Worm (Caenorhabditis elegans) whole organism, L4 larva: ENCODE measurements around the gene hda-1.

Experiments
- F26F4.8 ChIP-seq: fragments of 200-800 bp; sonication (Bioruptor generic); conservative IDR thresholded peaks from 2 replicates; pipeline ENCODE4 v1.3.6; 2022; ENCODE audit warnings: missing genetic modification characterization, missing compliant biosample characterization
- F44E2.7 ChIP-seq: fragments of 200-800 bp; sonication (Bioruptor generic); IDR thresholded peaks from 2 replicates; pipeline ENCODE4 v2.1.2; 2022; ENCODE audit warnings: missing genetic modification characterization, missing compliant biosample characterization
- Y48G9A.11 ChIP-seq: fragments of 200-800 bp; sonication (Bioruptor generic); IDR thresholded peaks from 2 replicates; pipeline ENCODE4 v1.3.6; 2022; ENCODE audit warnings: missing genetic modification reagents, missing genetic modification characterization, missing compliant biosample characterization
- Y5F2A.4 ChIP-seq: fragments of 200-800 bp; sonication (Bioruptor generic); optimal IDR thresholded peaks from 2 replicates; lab custom pipeline; 2018; ENCODE audit warnings: mild to moderate bottlenecking, missing genetic modification characterization, missing compliant biosample characterization
- Y75B8A.6 ChIP-seq: fragments of 200-800 bp; sonication (Bioruptor generic); IDR thresholded peaks from 2 replicates; pipeline ENCODE4 v1.3.6; 2022; ENCODE audit warnings: missing genetic modification reagents, missing genetic modification characterization, missing compliant biosample characterization
- aha-1 ChIP-seq: fragments of 150-350 bp; peaks from one replicate; lab custom pipeline; 2014; ENCODE audit warnings: missing biosample characterization, missing genetic modification characterization
- aly-2 ChIP-seq: sonication (generic microtip); optimal IDR thresholded peaks from 2 replicates; lab custom pipeline; 2018; ENCODE audit warnings: missing biosample characterization, missing genetic modification characterization
- ceh-20 ChIP-seq: fragments of 200-800 bp; sonication (Bioruptor generic); IDR thresholded peaks from 2 replicates; pipeline ENCODE4 v1.3.6; 2022; ENCODE audit warnings: missing genetic modification reagents, missing genetic modification characterization, missing compliant biosample characterization
- ceh-44 ChIP-seq: fragments of 200-800 bp; sonication (Bioruptor generic); IDR thresholded peaks from 2 replicates; pipeline ENCODE4 v1.3.6; 2022; ENCODE audit warnings: missing genetic modification reagents, missing genetic modification characterization, missing compliant biosample characterization
- ceh-62 ChIP-seq: sonication (generic microtip); optimal IDR thresholded peaks from 2 replicates; lab custom pipeline; 2017; ENCODE audit warnings: missing biosample characterization, missing genetic modification characterization
- daf-12 ChIP-seq: fragments of 150-350 bp; optimal IDR thresholded peaks from 2 replicates; lab custom pipeline; 2014; ENCODE audit warnings: missing biosample characterization, missing genetic modification reagents, missing genetic modification characterization
- daf-16 ChIP-seq, 3 experiments: sonication (generic microtip); optimal IDR thresholded peaks; 2 replicates each; lab custom pipeline; 2016 to 2017; ENCODE audit warnings: missing genetic modification characterization in 3 of 3, missing genetic modification reagents in 3 of 3, mild to moderate bottlenecking in 2 of 3, missing compliant biosample characterization in 2 of 3, missing biosample characterization in 1 of 3, moderate library complexity in 1 of 3
- daf-19 ChIP-seq: fragments of 200-800 bp; sonication (Bioruptor generic); conservative IDR thresholded peaks from 2 replicates; pipeline ENCODE4 v1.3.6; 2022; ENCODE audit warnings: missing genetic modification characterization, missing compliant biosample characterization
- dmd-8 ChIP-seq: fragments of 200-800 bp; sonication (Bioruptor generic); IDR thresholded peaks from 2 replicates; pipeline ENCODE4 v1.3.6; 2022; ENCODE audit warnings: missing genetic modification characterization, missing compliant biosample characterization
- duxl-1 ChIP-seq: sonication (generic microtip); optimal IDR thresholded peaks from 2 replicates; lab custom pipeline; 2016; ENCODE audit warnings: mild to moderate bottlenecking, missing genetic modification characterization, moderate library complexity, missing compliant biosample characterization; ENCODE audit not compliant: poor library complexity
- egl-27 ChIP-seq: sonication (generic microtip); optimal IDR thresholded peaks from 3 replicates; lab custom pipeline; 2017; ENCODE audit warnings: missing biosample characterization, missing genetic modification reagents, missing genetic modification characterization
- gei-8 ChIP-seq: fragments of 200-800 bp; sonication (Bioruptor generic); optimal IDR thresholded peaks from 2 replicates; lab custom pipeline; 2018; ENCODE audit warnings: mild to moderate bottlenecking, missing genetic modification characterization, missing compliant biosample characterization
- hlh-30 ChIP-seq: sonication (generic microtip); optimal IDR thresholded peaks from 2 replicates; lab custom pipeline; 2017; ENCODE audit warnings: antibody characterized with exemption, mild to moderate bottlenecking, missing genetic modification characterization, missing compliant biosample characterization; ENCODE audit not compliant: insufficient read depth
- lin-15B ChIP-seq: fragments of 150-350 bp; sonication (generic microtip); optimal IDR thresholded peaks from 3 replicates; lab custom pipeline; 2014; ENCODE audit warnings: missing biosample characterization, missing genetic modification characterization
- lin-29 ChIP-seq: fragments of 200-800 bp; sonication (Bioruptor generic); IDR thresholded peaks from 2 replicates; pipeline ENCODE4 v1.3.6; 2022; ENCODE audit warnings: missing genetic modification reagents, missing genetic modification characterization, missing compliant biosample characterization
- madf-9 ChIP-seq: fragments of 200-800 bp; sonication (Bioruptor generic); conservative IDR thresholded peaks from 2 replicates; pipeline ENCODE4 v1.3.6; 2022; ENCODE audit warnings: missing genetic modification reagents, missing genetic modification characterization, missing compliant biosample characterization
- mdl-1 ChIP-seq, 2 experiments: fragments of 150-350 bp in 1 of 2; sonication (generic microtip) in 1 of 2; optimal IDR thresholded peaks; 2 replicates each; lab custom pipeline; 2014 to 2017; ENCODE audit warnings: missing biosample characterization in 2 of 2, missing genetic modification characterization in 2 of 2
- mep-1 ChIP-seq: fragments of 150-350 bp; sonication (generic microtip); optimal IDR thresholded peaks from 3 replicates; lab custom pipeline; 2014; ENCODE audit warnings: missing biosample characterization, missing genetic modification characterization
- nhr-237 ChIP-seq: sonication (generic microtip); optimal IDR thresholded peaks from 2 replicates; lab custom pipeline; 2017; ENCODE audit warnings: missing biosample characterization, missing genetic modification characterization
- nhr-25 ChIP-seq: sonication (generic microtip); optimal IDR thresholded peaks from 2 replicates; lab custom pipeline; 2017; ENCODE audit warnings: missing genetic modification characterization, mild to moderate bottlenecking, missing compliant biosample characterization, antibody characterized with exemption, moderate library complexity, borderline replicate concordance; ENCODE audit not compliant: insufficient read depth
- nhr-41 ChIP-seq: fragments of 200-800 bp; sonication (Bioruptor generic); IDR thresholded peaks from 2 replicates; pipeline ENCODE4 v1.3.6; 2022; ENCODE audit warnings: missing genetic modification reagents, missing genetic modification characterization, missing compliant biosample characterization
- nhr-42 ChIP-seq: fragments of 200-800 bp; sonication (Bioruptor generic); IDR thresholded peaks from 2 replicates; pipeline ENCODE4 v1.3.6; 2022; ENCODE audit warnings: missing genetic modification characterization, missing compliant biosample characterization
- nhr-77 ChIP-seq: fragments of 150-350 bp; optimal IDR thresholded peaks from 2 replicates; lab custom pipeline; 2014; ENCODE audit warnings: missing biosample characterization, missing genetic modification characterization
- pha-4 ChIP-seq, 2 experiments: fragments of 150-350 bp in 1 of 2; fragments of 200-800 bp in 1 of 2; sonication (Bioruptor generic) in 1 of 2; IDR thresholded peaks in 1 of 2; optimal IDR thresholded peaks in 1 of 2; 2 replicates each; pipeline versions ENCODE4 v1.3.6 to Lab custom; 2014 to 2022; ENCODE audit warnings: missing genetic modification characterization in 2 of 2, missing genetic modification reagents in 2 of 2, missing biosample characterization in 1 of 2, missing compliant biosample characterization in 1 of 2
- rbr-2 ChIP-seq: sonication (generic microtip); optimal IDR thresholded peaks from 2 replicates; lab custom pipeline; 2016; ENCODE audit warnings: missing genotype, missing genetic modification characterization, missing compliant biosample characterization
- set-16 ChIP-seq: fragments of 200-800 bp; sonication (Bioruptor generic); IDR thresholded peaks from 2 replicates; pipeline ENCODE4 v1.3.6; 2022; ENCODE audit warnings: missing genetic modification reagents, missing genetic modification characterization, missing compliant biosample characterization
- tag-97 ChIP-seq: fragments of 200-800 bp; sonication (Bioruptor generic); IDR thresholded peaks from 2 replicates; pipeline ENCODE4 v1.3.6; 2022; ENCODE audit warnings: missing genetic modification characterization, missing compliant biosample characterization
- unc-62 ChIP-seq, 3 experiments: fragments of 150-350 bp in 1 of 3; sonication (generic microtip); optimal IDR thresholded peaks in 2 of 3; peaks in 1 of 3; 1 replicate in 1 of 3; 2 replicates in 2 of 3; lab custom pipeline; 2014 to 2017; ENCODE audit warnings: missing biosample characterization in 3 of 3, missing genetic modification characterization in 3 of 3, missing genetic modification reagents in 3 of 3, missing genotype in 1 of 3
- zfp-2 ChIP-seq: sonication (generic microtip); optimal IDR thresholded peaks from 2 replicates; lab custom pipeline; 2016; ENCODE audit warnings: mild to moderate bottlenecking, missing genetic modification characterization, missing compliant biosample characterization
- zip-2 ChIP-seq: fragments of 150-350 bp; optimal IDR thresholded peaks from 2 replicates; lab custom pipeline; 2014; ENCODE audit warnings: missing biosample characterization, missing genetic modification characterization

hda-1 gene

ce11 chrV:14558757-14559156 is 33.6 kb downstream of the hda-1 start, which contains the start of gene C53A5.9:
C53A5.9 (minus strand) TSS chrV:14558857.
- TF ChIP-seq mep-1 (tag; lab: Kevin White, UChicago) (no peak), nhr-42 (GFP tag; lab: Robert Waterston, UW) (no peak), zfp-2 (tag; lab: Kevin White, UChicago) (no peak), F26F4.8 (no peak), mdl-1 (tag; optimal IDR thresholded peaks at IDR 0.05; lab: Kevin White, UChicago) (no peak), aly-2 (no peak), nhr-41 (GFP tag; lab: Robert Waterston, UW) (no peak), unc-62 (GFP tag; optimal IDR thresholded peaks at IDR 0.05 in 1 of 2; lab: Kevin White, UChicago) (no peak), unc-62 (tag; optimal IDR thresholded peaks at IDR 0.05; lab: Kevin White, UChicago) (no peak)

- TF ChIP-seq dmd-8 (no peak), set-16 (GFP tag; lab: Robert Waterston, UW) (no peak), Y48G9A.11 (GFP tag; lab: Robert Waterston, UW) (no peak), Y75B8A.6 (no peak)
Observed at ce11 chrV:14559312-14559711, 34.1 kb downstream of the hda-1 start, which contains the start of gene srt-32. srt-32 (plus strand) TSS chrV:14559612.

ce11 chrV:14562589-14562988 is 37.4 kb downstream of the hda-1 start, which contains the start of gene C53A5.11:
C53A5.11 (plus strand) TSS chrV:14562889.
- TF ChIP-seq nhr-77 (tag; lab: Kevin White, UChicago), result no peak
- no peak for TF ChIP-seq nhr-25 (tag; lab: Kevin White, UChicago)
- no peak for TF ChIP-seq pha-4 (GFP tag; IDR thresholded peaks at IDR 0.05; lab: Robert Waterston, UW)
- no peak for TF ChIP-seq pha-4 (tag; optimal IDR thresholded peaks at IDR 0.05; lab: Kevin White, UChicago)
- TF ChIP-seq zip-2 (tag; lab: Kevin White, UChicago), result no peak
- no peak for TF ChIP-seq madf-9
- no peak for TF ChIP-seq tag-97 (GFP tag; lab: Robert Waterston, UW)
- TF ChIP-seq gei-8 (GFP tag; lab: Kevin White, UChicago), result no peak
- no peak for TF ChIP-seq ceh-62 (tag; lab: Kevin White, UChicago)
- TF ChIP-seq mep-1 (tag; lab: Kevin White, UChicago), result no peak
- no peak for TF ChIP-seq Y5F2A.4 (GFP tag; lab: Kevin White, UChicago)
- TF ChIP-seq nhr-237 (tag; lab: Kevin White, UChicago), result no peak
- TF ChIP-seq hlh-30 (tag; lab: Kevin White, UChicago), result no peak
- TF ChIP-seq aha-1, result no peak
- no peak for TF ChIP-seq daf-12 (tag; lab: Kevin White, UChicago)
- TF ChIP-seq lin-29 (GFP tag; lab: Robert Waterston, UW), result no peak
- no peak for TF ChIP-seq ceh-44 (GFP tag; lab: Robert Waterston, UW)

ce11 chrV:14576745-14577373 is 51.7 kb downstream of the hda-1 start:
- TF ChIP-seq daf-16 (GFP tag; optimal IDR thresholded peaks at IDR 0.05; lab: Kevin White, UChicago), result peak in 1 of 2 experiments; percentile 39
- no peak for TF ChIP-seq daf-16 (tag; optimal IDR thresholded peaks at IDR 0.05; lab: Kevin White, UChicago)
- no peak for TF ChIP-seq daf-19 (GFP tag; lab: Robert Waterston, UW)
- no peak for TF ChIP-seq nhr-237 (tag; lab: Kevin White, UChicago)
- TF ChIP-seq nhr-77 (tag; lab: Kevin White, UChicago), result no peak
- TF ChIP-seq F44E2.7 (GFP tag; lab: Robert Waterston, UW), result no peak
- TF ChIP-seq egl-27, result no peak
- no peak for TF ChIP-seq lin-15B (tag; lab: Kevin White, UChicago)
- no peak for TF ChIP-seq duxl-1 (tag; lab: Kevin White, UChicago)
- no peak for TF ChIP-seq rbr-2 (tag; lab: Kevin White, UChicago)
- peak; percentile 19; the same call in 1 of the 2 replicates for TF ChIP-seq ceh-20 (GFP tag; lab: Robert Waterston, UW)
- TF ChIP-seq aly-2, result no peak
